Fruit fly (Drosophila melanogaster) whole organism, embryonic: ENCODE results near the gene Gr5a.
A peak's percentile ranks its signal among the peaks of the same experiment; 100 is the strongest.

ENCODE experiments used
- B-H2 ChIP-seq: fragments of 200-800 bp; sonication (Bioruptor generic); optimal IDR thresholded peaks from 2 replicates; lab custom pipeline; 2018; ENCODE audit warnings: missing biosample characterization, mild to moderate bottlenecking, missing genetic modification characterization
- BEAF-32 ChIP-seq: fragments of 200-800 bp; sonication (Bioruptor generic); optimal IDR thresholded peaks from 3 replicates; lab custom pipeline; 2017; ENCODE audit warnings: missing biosample characterization, missing genetic modification characterization, mild to moderate bottlenecking, moderate library complexity, missing genetic modification reagents
- CG10147 ChIP-seq: fragments of 200-800 bp; sonication (Bioruptor generic); optimal IDR thresholded peaks from 2 replicates; lab custom pipeline; 2019; ENCODE audit warnings: missing biosample characterization, mild to moderate bottlenecking, missing genetic modification characterization, moderate library complexity
- CG10267 ChIP-seq: fragments of 200-800 bp; sonication (Bioruptor generic); optimal IDR thresholded peaks from 2 replicates; lab custom pipeline; 2018; ENCODE audit warnings: missing biosample characterization, mild to moderate bottlenecking, missing genetic modification characterization, moderate library complexity
- CG10462 ChIP-seq: fragments of 200-800 bp; sonication (Bioruptor generic); optimal IDR thresholded peaks from 2 replicates; lab custom pipeline; 2016; ENCODE audit warnings: missing biosample characterization, missing genetic modification characterization
- CG10543 ChIP-seq: fragments of 200-800 bp; sonication (Bioruptor generic); optimal IDR thresholded peaks from 3 replicates; lab custom pipeline; 2017; ENCODE audit warnings: missing biosample characterization, mild to moderate bottlenecking, missing genetic modification characterization, moderate library complexity
- CG12071 ChIP-seq: fragments of 200-800 bp; sonication (Bioruptor generic); optimal IDR thresholded peaks from 3 replicates; lab custom pipeline; 2018; ENCODE audit warnings: missing biosample characterization, mild to moderate bottlenecking, missing genetic modification characterization
- CG1233 ChIP-seq: fragments of 200-800 bp; sonication (Bioruptor generic); optimal IDR thresholded peaks from 4 replicates; lab custom pipeline; 2018; ENCODE audit warnings: missing biosample characterization, mild to moderate bottlenecking, missing genetic modification characterization
- CG13624 ChIP-seq: fragments of 200-800 bp; sonication (Bioruptor generic); optimal IDR thresholded peaks from 2 replicates; lab custom pipeline; 2016; ENCODE audit warnings: missing biosample characterization, missing genetic modification characterization
- CG16863 ChIP-seq: fragments of 200-800 bp; sonication (Bioruptor generic); optimal IDR thresholded peaks from 3 replicates; lab custom pipeline; 2016; ENCODE audit warnings: missing biosample characterization, missing genetic modification characterization
- CG17361 ChIP-seq: fragments of 200-800 bp; sonication (Bioruptor generic); IDR thresholded peaks from 3 replicates; pipeline ENCODE4 v1.3.6; 2022; ENCODE audit warnings: missing biosample characterization, missing genetic modification characterization
- CG17802 ChIP-seq: fragments of 200-800 bp; sonication (Bioruptor generic); optimal IDR thresholded peaks from 2 replicates; lab custom pipeline; 2018; ENCODE audit warnings: missing biosample characterization, mild to moderate bottlenecking, missing genetic modification characterization, moderate library complexity
- CG18262 ChIP-seq: fragments of 200-800 bp; optimal IDR thresholded peaks from 3 replicates; lab custom pipeline; 2019; ENCODE audit warnings: missing biosample characterization, mild to moderate bottlenecking, missing genetic modification characterization, moderate library complexity
- CG30403 ChIP-seq: fragments of 200-800 bp; sonication (Bioruptor generic); optimal IDR thresholded peaks from 3 replicates; lab custom pipeline; 2016; ENCODE audit warnings: missing biosample characterization, missing genetic modification characterization
- CG30431 ChIP-seq: fragments of 200-800 bp; sonication (Bioruptor generic); optimal IDR thresholded peaks from 2 replicates; lab custom pipeline; 2017; ENCODE audit warnings: missing biosample characterization, missing genetic modification characterization
- CG3726 ChIP-seq: fragments of 200-800 bp; sonication (Bioruptor generic); IDR thresholded peaks from 3 replicates; pipeline ENCODE4, ENCODE4 v1.3.6; 2022; ENCODE audit warnings: missing biosample characterization, missing genetic modification characterization
- CG4820 ChIP-seq: fragments of 200-800 bp; sonication (Bioruptor generic); optimal IDR thresholded peaks from 3 replicates; lab custom pipeline; 2016; ENCODE audit warnings: missing biosample characterization, missing genetic modification characterization
- CG6654 ChIP-seq: fragments of 200-800 bp; sonication (Bioruptor generic); optimal IDR thresholded peaks from 2 replicates; lab custom pipeline; 2017; ENCODE audit warnings: missing biosample characterization, mild to moderate bottlenecking, missing genetic modification characterization
- CG7987 ChIP-seq: fragments of 200-800 bp; sonication (Bioruptor generic); optimal IDR thresholded peaks from 2 replicates; lab custom pipeline; 2018; ENCODE audit warnings: missing biosample characterization, mild to moderate bottlenecking, missing genetic modification characterization, moderate library complexity
- CG8359 ChIP-seq: fragments of 200-800 bp; sonication (Bioruptor generic); optimal IDR thresholded peaks from 2 replicates; lab custom pipeline; 2017; ENCODE audit warnings: missing biosample characterization, mild to moderate bottlenecking, missing genetic modification characterization, borderline replicate concordance
- CG9727 ChIP-seq: fragments of 200-800 bp; sonication (Bioruptor generic); optimal IDR thresholded peaks from 3 replicates; lab custom pipeline; 2017; ENCODE audit warnings: missing biosample characterization, mild to moderate bottlenecking, missing genetic modification characterization
- Dip2 ChIP-seq: fragments of 200-800 bp; sonication (Bioruptor generic); IDR thresholded peaks from 2 replicates; pipeline ENCODE4 v1.3.6; 2022; ENCODE audit warnings: missing biosample characterization, missing genetic modification characterization
- E2f1 ChIP-seq: fragments of 200-800 bp; sonication (Bioruptor generic); IDR thresholded peaks from 2 replicates; pipeline ENCODE4 v1.3.6; 2022; ENCODE audit warnings: missing biosample characterization, missing genetic modification characterization
- Hmx ChIP-seq: fragments of 200-800 bp; sonication (Bioruptor generic); optimal IDR thresholded peaks from 2 replicates; lab custom pipeline; 2016; ENCODE audit warnings: missing biosample characterization, missing genetic modification characterization
- Jarid2 ChIP-seq: fragments of 200-800 bp; sonication (Bioruptor generic); optimal IDR thresholded peaks from 3 replicates; lab custom pipeline; 2017; ENCODE audit warnings: mild to moderate bottlenecking, missing biosample characterization, missing genetic modification reagents, missing genetic modification characterization
- NC2β ChIP-seq: fragments of 200-800 bp; sonication (Bioruptor generic); optimal IDR thresholded peaks from 2 replicates; lab custom pipeline; 2016; ENCODE audit warnings: missing biosample characterization, missing genetic modification characterization
- PHDP ChIP-seq: fragments of 200-800 bp; sonication (Bioruptor generic); optimal IDR thresholded peaks from 3 replicates; lab custom pipeline; 2018; ENCODE audit warnings: missing biosample characterization, mild to moderate bottlenecking, missing genetic modification characterization, moderate library complexity
- Sry-δ ChIP-seq: fragments of 200-800 bp; sonication (Bioruptor generic); optimal IDR thresholded peaks from 2 replicates; lab custom pipeline; 2016; ENCODE audit warnings: missing biosample characterization, missing genetic modification characterization
- Stat92E ChIP-seq, 3 experiments: fragments of >200 bp in 2 of 3; fragments of 200-800 bp in 1 of 3; sonication (Bioruptor generic) in 1 of 3; optimal IDR thresholded peaks; 2 replicates each; lab custom pipeline; 2017 to 2019; ENCODE audit warnings: missing biosample characterization in 3 of 3, missing genetic modification characterization in 3 of 3, mild to moderate bottlenecking in 1 of 3, moderate library complexity in 1 of 3
- YL-1 ChIP-seq: fragments of 200-800 bp; sonication (Bioruptor generic); optimal IDR thresholded peaks from 3 replicates; lab custom pipeline; 2017; ENCODE audit warnings: missing biosample characterization, mild to moderate bottlenecking, missing genetic modification characterization
- bcd ChIP-seq: fragments of 200-800 bp; sonication (Bioruptor generic); optimal IDR thresholded peaks from 2 replicates; lab custom pipeline; 2017; ENCODE audit warnings: missing biosample characterization, mild to moderate bottlenecking, missing genetic modification characterization
- btn ChIP-seq: fragments of 200-800 bp; sonication (Bioruptor generic); optimal IDR thresholded peaks from 2 replicates; lab custom pipeline; 2016; ENCODE audit warnings: missing biosample characterization, missing genetic modification characterization
- chif ChIP-seq, 2 experiments: fragments of 200-800 bp; sonication (Bioruptor generic); optimal IDR thresholded peaks; 3 replicates each; lab custom pipeline; 2016; ENCODE audit warnings: missing biosample characterization in 2 of 2, missing genetic modification characterization in 2 of 2
- dpn ChIP-seq, 2 experiments: fragments of 200-800 bp; sonication (Bioruptor generic); optimal IDR thresholded peaks; 3 replicates each; lab custom pipeline; 2016; ENCODE audit warnings: missing biosample characterization in 2 of 2, missing genetic modification characterization in 2 of 2
- eve ChIP-seq, 2 experiments: fragments of >200 bp; optimal IDR thresholded peaks; 2 replicates each; lab custom pipeline; 2017; ENCODE audit warnings: missing biosample characterization in 2 of 2, missing genetic modification characterization in 2 of 2
- fd64A ChIP-seq: fragments of 200-800 bp; sonication (Bioruptor generic); optimal IDR thresholded peaks from 3 replicates; lab custom pipeline; 2018; ENCODE audit warnings: missing biosample characterization, mild to moderate bottlenecking, missing genetic modification characterization
- hbn ChIP-seq: fragments of 200-800 bp; sonication (Bioruptor generic); IDR thresholded peaks from 2 replicates; pipeline ENCODE4 v1.3.6; 2022; ENCODE audit warnings: missing biosample characterization, missing genetic modification characterization; ENCODE audit not compliant: partially characterized antibody
- ind ChIP-seq: fragments of 200-800 bp; sonication (Bioruptor generic); optimal IDR thresholded peaks from 3 replicates; lab custom pipeline; 2016; ENCODE audit warnings: missing biosample characterization, missing genetic modification characterization
- jing ChIP-seq: fragments of 200-800 bp; sonication (Bioruptor generic); optimal IDR thresholded peaks from 2 replicates; lab custom pipeline; 2018; ENCODE audit warnings: missing biosample characterization, mild to moderate bottlenecking, missing genetic modification characterization
- ken ChIP-seq: fragments of 200-800 bp; sonication (Bioruptor generic); IDR thresholded peaks from 3 replicates; pipeline ENCODE4 v1.3.6; 2022; ENCODE audit warnings: missing biosample characterization, missing genetic modification characterization
- lbe ChIP-seq: fragments of 200-800 bp; sonication (Bioruptor generic); optimal IDR thresholded peaks from 2 replicates; lab custom pipeline; 2016; ENCODE audit warnings: missing biosample characterization, mild to moderate bottlenecking, missing genetic modification characterization
- lilli ChIP-seq: fragments of 200-800 bp; sonication (Bioruptor generic); optimal IDR thresholded peaks from 3 replicates; lab custom pipeline; 2016; ENCODE audit warnings: missing biosample characterization, missing genetic modification characterization
- lola ChIP-seq, 3 experiments: fragments of >200 bp in 2 of 3; fragments of 200-800 bp in 1 of 3; sonication (Bioruptor generic) in 1 of 3; optimal IDR thresholded peaks; 2 replicates each; lab custom pipeline; 2017 to 2019; ENCODE audit warnings: missing biosample characterization in 3 of 3, missing genetic modification characterization in 3 of 3, mild to moderate bottlenecking in 1 of 3, moderate library complexity in 1 of 3
- oc ChIP-seq: fragments of 200-800 bp; sonication (Bioruptor generic); optimal IDR thresholded peaks from 2 replicates; lab custom pipeline; 2018; ENCODE audit warnings: missing biosample characterization, mild to moderate bottlenecking, missing genetic modification characterization, moderate library complexity
- p53 ChIP-seq: fragments of 200-800 bp; sonication (Bioruptor generic); optimal IDR thresholded peaks from 2 replicates; lab custom pipeline; 2016; ENCODE audit warnings: missing biosample characterization, missing genetic modification characterization
- prd ChIP-seq, 3 experiments: fragments of >200 bp in 2 of 3; fragments of 200-800 bp in 1 of 3; sonication (Bioruptor generic) in 1 of 3; optimal IDR thresholded peaks in 2 of 3; IDR thresholded peaks in 1 of 3; 2 replicates in 2 of 3; 3 replicates in 1 of 3; pipeline versions ENCODE4 v1.3.6 to Lab custom; 2017 to 2022; ENCODE audit warnings: missing biosample characterization in 1 of 3, missing genetic modification characterization in 1 of 3
- tio ChIP-seq: fragments of 200-800 bp; sonication (Bioruptor generic); optimal IDR thresholded peaks from 2 replicates; lab custom pipeline; 2017; ENCODE audit warnings: missing biosample characterization, missing genetic modification characterization, inconsistent platforms
- trem ChIP-seq: fragments of 200-800 bp; optimal IDR thresholded peaks from 3 replicates; lab custom pipeline; 2019; ENCODE audit warnings: missing biosample characterization, mild to moderate bottlenecking, missing genetic modification characterization, moderate library complexity
- wek ChIP-seq: fragments of 200-800 bp; sonication (Bioruptor generic); optimal IDR thresholded peaks from 3 replicates; lab custom pipeline; 2018; ENCODE audit warnings: missing biosample characterization, mild to moderate bottlenecking, missing genetic modification characterization, moderate library complexity
- yki ChIP-seq: fragments of >200 bp; optimal IDR thresholded peaks from 3 replicates; lab custom pipeline; 2018

Gene Gr5a

dm6 chrX:5665902-5666301 lies 14.5 kb upstream of the Gr5a start, which contains the start of the genes Sirt4 and CG4119 (continued):
- peak; percentile 99 for TF ChIP-seq Sry-δ (GFP tag; lab: Kevin White, UChicago)
- TF ChIP-seq lola (GFP tag; optimal IDR thresholded peaks at IDR 0.05; lab: Kevin White, UChicago): no peak
- no peak for TF ChIP-seq bcd (GFP tag; lab: Kevin White, UChicago)
- no peak for TF ChIP-seq CG6654 (GFP tag; lab: Kevin White, UChicago)
- peak; percentile 45 for TF ChIP-seq B-H2
- no peak for TF ChIP-seq CG12071 (GFP tag; lab: Kevin White, UChicago)
- TF ChIP-seq CG13624 (GFP tag; lab: Kevin White, UChicago): peak; percentile 24
- no peak for TF ChIP-seq CG10147 (GFP tag; lab: Kevin White, UChicago)
- TF ChIP-seq eve (GFP tag; optimal IDR thresholded peaks at IDR 0.05; lab: Kevin White, UChicago): no peak
- peak; percentile 9 for TF ChIP-seq CG9727 (GFP tag; lab: Kevin White, UChicago)
- TF ChIP-seq trem (tag; lab: Kevin White, UChicago): peak; percentile 56
- TF ChIP-seq jing (GFP tag; lab: Kevin White, UChicago): no peak
- 0 out of 2 replicates have a peak, but pooled peaks have one; percentile 8 for TF ChIP-seq E2f1 (GFP tag; lab: Robert Waterston, UW)
- TF ChIP-seq p53: no peak
- no peak for TF ChIP-seq CG1233 (GFP tag; lab: Kevin White, UChicago)
- TF ChIP-seq dpn (GFP tag; optimal IDR thresholded peaks at IDR 0.05; lab: Kevin White, UChicago): peak in 1 of 2 experiments; percentile 8
- peak; percentile 18 for TF ChIP-seq Jarid2 (GFP tag; lab: Kevin White, UChicago)
- TF ChIP-seq ind (GFP tag; lab: Kevin White, UChicago): no peak
- TF ChIP-seq CG8359 (GFP tag; lab: Kevin White, UChicago): no peak
- no peak for TF ChIP-seq prd (optimal IDR thresholded peaks at IDR 0.05; lab: Kevin White, UChicago)
- TF ChIP-seq prd (GFP tag; IDR thresholded peaks at IDR 0.05; lab: Robert Waterston, UW): peak; percentile 39; the same call in 1 of the 3 replicates
- no peak for TF ChIP-seq CG10543 (GFP tag; lab: Kevin White, UChicago)
- no peak for TF ChIP-seq tio (GFP tag; lab: Kevin White, UChicago)
- TF ChIP-seq PHDP (tag; lab: Kevin White, UChicago): peak; percentile 10
- TF ChIP-seq CG10267 (tag; lab: Kevin White, UChicago): peak; percentile 41
- TF ChIP-seq CG4820 (GFP tag; lab: Kevin White, UChicago): no peak
- TF ChIP-seq ken (GFP tag; lab: Robert Waterston, UW): no peak
- peak; percentile 11 for TF ChIP-seq CG7987 (GFP tag; lab: Kevin White, UChicago)
- TF ChIP-seq hbn (GFP tag; lab: Robert Waterston, UW): peak; percentile 90
- TF ChIP-seq lbe (GFP tag; lab: Kevin White, UChicago): no peak
- no peak for TF ChIP-seq btn
- no peak for TF ChIP-seq CG10462 (GFP tag; lab: Kevin White, UChicago)
- TF ChIP-seq CG3726 (GFP tag; lab: Robert Waterston, UW): no peak
- TF ChIP-seq Hmx (GFP tag; lab: Kevin White, UChicago): no peak
- no peak for TF ChIP-seq CG30431 (GFP tag; lab: Kevin White, UChicago)
- peak; percentile 16 for TF ChIP-seq CG30403 (GFP tag; lab: Kevin White, UChicago)
- peak in 1 of 3 experiments; percentile 19 for TF ChIP-seq Stat92E (GFP tag; optimal IDR thresholded peaks at IDR 0.05; lab: Kevin White, UChicago)
- peak; percentile 81 for TF ChIP-seq YL-1
- TF ChIP-seq CG18262 (tag; lab: Kevin White, UChicago): no peak
- TF ChIP-seq wek: no peak
- TF ChIP-seq CG17361 (GFP tag; lab: Robert Waterston, UW): 0 out of 3 replicates have a peak, but pooled peaks have one; percentile 17
- peak; percentile 96 for TF ChIP-seq BEAF-32
- no peak for TF ChIP-seq CG16863 (GFP tag; lab: Kevin White, UChicago)
- TF ChIP-seq lilli (GFP tag; lab: Kevin White, UChicago): peak; percentile 47
- TF ChIP-seq CG17802 (tag; lab: Kevin White, UChicago): no peak
- TF ChIP-seq fd64A: no peak
- no peak for TF ChIP-seq yki (lab: Kevin White, UChicago)
- peak; percentile 62 for TF ChIP-seq NC2β (GFP tag; lab: Kevin White, UChicago)
- TF ChIP-seq oc (tag; lab: Kevin White, UChicago): peak; percentile 17
- TF ChIP-seq Dip2 (GFP tag; lab: Robert Waterston, UW): no peak
- no peak for TF ChIP-seq chif (GFP tag; optimal IDR thresholded peaks at IDR 0.05; lab: Kevin White, UChicago)
